Worm (Caenorhabditis elegans) whole organism, L4/young adult: Measurements from ENCODE around the gene snpc-1.1.

ENCODE experiments used
- W03F9.2 ChIP-seq: fragments of 150-350 bp; optimal IDR thresholded peaks from 2 replicates; lab custom pipeline; 2014; ENCODE audit warnings: missing biosample characterization, missing genetic modification characterization
- dao-5 ChIP-seq: sonication (generic microtip); optimal IDR thresholded peaks from 2 replicates; lab custom pipeline; 2016; ENCODE audit warnings: missing genotype, missing genetic modification characterization, moderate library complexity, missing compliant biosample characterization
- him-1 ChIP-seq: sonication (generic microtip); optimal IDR thresholded peaks from 2 replicates; lab custom pipeline; 2016; ENCODE audit warnings: missing genotype, missing genetic modification reagents, missing genetic modification characterization, missing compliant biosample characterization

snpc-1.1 gene

ce11 chrII:7763569-7763968 is 17.5 kb downstream of the snpc-1.1 start, which contains the start of gene B0228.9:
Gene B0228.9, minus strand, starts transcription at chrII:7763669.
- TF ChIP-seq dao-5 (tag; lab: Kevin White, UChicago) (no peak), W03F9.2 (no peak), him-1 (tag; lab: Kevin White, UChicago) (no peak)

ce11 chrII:7761440-7761839 is 19.7 kb downstream of the snpc-1.1 start, which contains the start of gene B0228.8:
Gene B0228.8, minus strand, starts transcription at chrII:7761540.
- no peak for TF ChIP-seq W03F9.2
- TF ChIP-seq him-1 (tag; lab: Kevin White, UChicago), result no peak
- no peak for TF ChIP-seq dao-5 (tag; lab: Kevin White, UChicago)

DNA sequence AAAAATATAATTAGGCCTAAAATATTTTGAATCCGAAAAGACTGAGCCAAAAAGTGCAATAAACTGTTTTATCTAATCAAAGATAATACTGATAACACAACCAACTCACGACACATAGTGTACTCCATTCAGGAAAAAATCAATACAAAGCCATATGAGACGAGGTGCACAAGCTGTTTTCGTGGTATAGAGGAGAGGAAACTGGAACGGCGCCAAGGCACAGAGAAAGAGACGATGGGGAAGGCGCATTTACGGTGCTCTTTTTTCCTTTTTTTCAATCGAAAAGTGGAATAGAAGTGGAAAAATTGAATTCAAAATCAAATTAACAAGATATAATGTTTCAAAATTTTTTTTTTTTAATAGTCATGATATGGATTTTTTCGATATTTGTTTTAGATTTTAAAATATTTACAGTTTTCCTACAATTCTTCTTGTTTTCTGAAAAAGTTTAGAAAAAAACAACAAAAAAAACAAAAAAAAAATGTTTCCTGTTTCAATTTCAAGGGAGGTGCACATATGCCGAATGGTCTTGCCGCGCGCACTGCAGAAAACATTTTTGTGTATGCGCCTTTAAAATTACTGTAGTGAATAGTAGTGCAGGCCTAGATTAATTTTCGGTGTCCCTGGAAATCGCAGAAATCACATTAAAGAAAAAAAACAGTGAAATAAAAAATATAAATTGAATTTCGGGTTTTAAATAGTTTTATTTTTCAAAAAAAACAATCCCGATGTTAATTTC is 22.5 kb downstream of the snpc-1.1 start, which contains the start of gene B0228.7:
Gene B0228.7 (minus strand): TSS at position 627 of the 739 bp plus-strand sequence.
- TF ChIP-seq W03F9.2 (no peak), him-1 (tag; lab: Kevin White, UChicago) (no peak), dao-5 (tag; lab: Kevin White, UChicago) (no peak)

DNA sequence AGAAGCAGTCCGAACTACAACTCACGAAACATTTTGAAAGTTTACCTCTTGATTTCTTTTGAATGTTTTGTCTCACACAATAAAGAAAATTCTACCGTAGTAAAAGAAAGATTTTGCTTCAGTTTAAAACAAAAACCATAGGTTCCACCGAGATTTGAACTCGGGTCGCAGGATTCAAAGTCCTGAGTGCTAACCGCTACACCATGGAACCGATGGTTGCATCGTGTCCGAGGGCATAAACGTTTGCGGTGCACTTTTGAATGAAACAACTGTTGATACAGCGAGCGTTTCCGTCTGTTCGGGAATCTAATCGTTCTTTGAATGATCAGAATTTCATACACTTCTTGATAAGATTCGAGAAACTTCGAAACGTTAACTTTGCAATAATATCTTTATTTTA is 24.3 kb downstream of the snpc-1.1 start:
- TF ChIP-seq him-1 (tag; lab: Kevin White, UChicago), result no peak
- peak; percentile 38 for TF ChIP-seq dao-5 (tag; lab: Kevin White, UChicago)
- peak; percentile 32 for TF ChIP-seq W03F9.2

DNA sequence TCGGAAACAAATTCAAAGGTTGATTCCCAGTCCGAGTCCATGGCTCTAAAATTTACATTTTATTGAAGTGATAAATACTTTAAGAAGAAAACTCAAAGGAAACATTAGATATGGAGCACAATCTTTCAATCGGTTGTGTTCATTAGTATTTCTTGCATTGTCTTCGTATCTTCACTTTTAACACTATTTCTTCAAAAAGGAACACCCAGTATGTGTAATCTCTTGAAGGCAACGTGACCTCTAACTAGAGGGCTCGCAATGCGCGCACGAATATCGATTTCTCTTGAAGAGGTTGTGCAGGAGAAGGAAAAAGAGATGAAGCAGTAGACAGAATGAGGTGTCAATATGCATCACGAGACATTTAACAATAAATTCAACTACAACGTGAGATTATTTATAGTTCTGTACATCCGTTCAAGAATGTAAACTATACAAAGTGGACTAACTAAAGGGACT is 26.0 kb downstream of the snpc-1.1 start, which contains the start of the genes B0228.6 and B0228.1:
Gene B0228.6 (minus strand): TSS at position 51 of the 456 bp plus-strand sequence.
Gene B0228.1 (plus strand): TSS at position 228 of the 456 bp plus-strand sequence.
- TF ChIP-seq W03F9.2, result no peak
- TF ChIP-seq dao-5 (tag; lab: Kevin White, UChicago), result no peak
- no peak for TF ChIP-seq him-1 (tag; lab: Kevin White, UChicago)

- TF ChIP-seq dao-5 (tag; lab: Kevin White, UChicago), result no peak
- no peak for TF ChIP-seq him-1 (tag; lab: Kevin White, UChicago)
- TF ChIP-seq W03F9.2, result no peak
Observed at ce11 chrII:7753500-7753899, 27.6 kb downstream of the snpc-1.1 start, which contains the start of gene trx-1. Gene trx-1, minus strand, starts transcription at chrII:7753600.

DNA sequence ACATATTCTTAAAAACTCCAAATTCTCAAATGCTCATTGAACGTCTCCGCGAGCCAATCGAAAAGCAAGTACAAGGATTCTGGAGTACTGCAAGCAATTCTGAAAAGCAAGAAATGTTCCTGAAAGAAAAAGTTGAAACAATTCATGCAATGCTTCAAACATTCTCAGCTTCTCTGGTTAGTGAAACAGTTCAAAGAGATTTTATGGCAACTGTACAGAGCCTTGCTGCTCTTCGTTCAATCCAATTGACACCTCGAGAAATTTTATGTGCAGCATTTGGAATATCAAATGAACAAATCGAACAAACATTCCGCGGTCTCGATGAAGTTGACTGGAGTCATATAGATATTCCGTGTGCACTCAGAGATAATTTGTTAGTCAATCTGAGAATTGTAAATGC is 44.4 kb downstream of the snpc-1.1 start:
- TF ChIP-seq dao-5 (tag; lab: Kevin White, UChicago), result no peak
- TF ChIP-seq him-1 (tag; lab: Kevin White, UChicago), result no peak
- no peak for TF ChIP-seq W03F9.2
